Worm (Caenorhabditis elegans) whole organism, L1 larva: Measurements from ENCODE around the gene brf-1.

ENCODE experiments used
- nhr-12 ChIP-seq: sonication (generic microtip); optimal IDR thresholded peaks from 2 replicates; lab custom pipeline; 2017; ENCODE audit warnings: missing biosample characterization, missing genetic modification characterization
- nhr-90 ChIP-seq: sonication (generic microtip); optimal IDR thresholded peaks from 2 replicates; lab custom pipeline; 2016; ENCODE audit warnings: mild to moderate bottlenecking, missing genetic modification characterization, missing compliant biosample characterization; ENCODE audit not compliant: poor library complexity

DNA sequence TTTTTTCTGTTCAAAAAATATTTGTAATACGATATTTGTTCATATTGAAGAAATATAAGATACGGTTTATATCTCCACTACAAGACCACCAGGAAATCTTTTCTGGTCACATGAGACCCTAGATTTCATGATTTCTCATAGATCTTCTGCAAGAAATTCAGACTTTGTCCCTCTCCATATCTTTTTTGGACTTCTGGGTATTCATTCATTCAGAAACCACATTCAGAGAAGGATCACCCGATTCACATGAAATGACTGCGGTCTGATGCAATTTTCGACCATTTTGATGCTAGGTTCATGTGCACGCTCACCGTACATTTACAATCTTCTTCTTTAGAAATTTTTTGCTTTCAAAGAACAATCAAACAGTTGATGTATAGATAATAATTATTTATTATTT is 25.9 kb upstream of the brf-1 start:
- TF ChIP-seq nhr-90 (tag; lab: Kevin White, UChicago) = peak; percentile 22
- TF ChIP-seq nhr-12 (tag; lab: Kevin White, UChicago) = no peak
